Fruit fly (Drosophila melanogaster) whole organism, wandering third instar larva: ENCODE results near the gene cad.

ENCODE experiments used
- HLH106 ChIP-seq: fragments of 200-800 bp; optimal IDR thresholded peaks from 3 replicates; lab custom pipeline; 2019; ENCODE audit warnings: missing biosample characterization, mild to moderate bottlenecking, missing genetic modification characterization, moderate library complexity
- OdsH ChIP-seq: fragments of 200-800 bp; sonication (Bioruptor generic); optimal IDR thresholded peaks from 2 replicates; lab custom pipeline; 2016; ENCODE audit warnings: missing biosample characterization, mild to moderate bottlenecking, missing genetic modification characterization
- dsf ChIP-seq: sonication (Bioruptor generic); optimal IDR thresholded peaks from 2 replicates; lab custom pipeline; 2016; ENCODE audit warnings: missing biosample characterization, missing genetic modification characterization, borderline replicate concordance
- foxo ChIP-seq, 2 experiments: fragments of 200-800 bp; sonication (Bioruptor generic); optimal IDR thresholded peaks; 2 replicates in 1 of 2; 3 replicates in 1 of 2; lab custom pipeline; 2016 to 2017; ENCODE audit warnings: missing biosample characterization in 2 of 2, missing genetic modification characterization in 2 of 2
- h ChIP-seq: fragments of 200-800 bp; sonication (Bioruptor generic); optimal IDR thresholded peaks from 3 replicates; lab custom pipeline; 2016; ENCODE audit warnings: missing biosample characterization, mild to moderate bottlenecking, missing genetic modification characterization
- pan ChIP-seq: fragments of >200 bp; optimal IDR thresholded peaks from 2 replicates; lab custom pipeline; 2017
- psq ChIP-seq: fragments of 200-800 bp; sonication (Bioruptor generic); optimal IDR thresholded peaks from 3 replicates; lab custom pipeline; 2017; ENCODE audit warnings: missing biosample characterization, mild to moderate bottlenecking, missing genetic modification characterization, moderate library complexity

- TF ChIP-seq pan (lab: Kevin White, UChicago) (no peak), HLH106 (no peak), psq (GFP tag; lab: Kevin White, UChicago) (no peak), OdsH (GFP tag; lab: Kevin White, UChicago) (no peak), dsf (GFP tag; lab: Kevin White, UChicago) (no peak), foxo (GFP tag; optimal IDR thresholded peaks at IDR 0.05; lab: Kevin White, UChicago) (no peak), h (no peak)
These were observed 45.6 kb downstream of the cad start, which contains the start of gene CG33322 for dm6 chr2L:20816140-20816539.
